Worm (Caenorhabditis elegans) whole organism, early embryonic: ENCODE data around the gene K06H6.2.

Source experiments
- ama-1 ChIP-seq: fragments of 150-350 bp; optimal IDR thresholded peaks from 2 replicates; lab custom pipeline; 2014
- ceh-36 ChIP-seq: sonication (generic microtip); optimal IDR thresholded peaks from 2 replicates; lab custom pipeline; 2016; ENCODE audit warnings: missing genetic modification characterization, inconsistent platforms, missing compliant biosample characterization
- ets-7 ChIP-seq: sonication (generic microtip); optimal IDR thresholded peaks from 2 replicates; lab custom pipeline; 2016; ENCODE audit warnings: missing genotype, missing genetic modification characterization, missing compliant biosample characterization
- flt-1 ChIP-seq: fragments of 200-800 bp; sonication (Bioruptor generic); IDR thresholded peaks from 2 replicates; pipeline ENCODE4 v1.3.6; 2022; ENCODE audit warnings: missing genetic modification characterization, missing compliant biosample characterization
- hmg-4 ChIP-seq: fragments of 200-800 bp; sonication (Bioruptor generic); optimal IDR thresholded peaks from 2 replicates; lab custom pipeline; 2018; ENCODE audit warnings: mild to moderate bottlenecking, missing genetic modification characterization, missing compliant biosample characterization
- hnd-1 ChIP-seq: sonication (generic microtip); optimal IDR thresholded peaks from 2 replicates; lab custom pipeline; 2016; ENCODE audit warnings: missing genetic modification characterization, missing compliant biosample characterization
- tra-4 ChIP-seq: sonication (generic microtip); optimal IDR thresholded peaks from 2 replicates; lab custom pipeline; 2017; ENCODE audit warnings: missing genetic modification characterization, missing compliant biosample characterization

ce11 chrV:636281-636680 is 50.7 kb downstream of the K06H6.2 start, which contains the start of gene pals-31:
- no peak for TF ChIP-seq ama-1 (lab: Kevin White, UChicago)
- TF ChIP-seq ceh-36 (tag; lab: Kevin White, UChicago): no peak
- TF ChIP-seq flt-1 (GFP tag; lab: Robert Waterston, UW): no peak
- TF ChIP-seq tra-4 (tag; lab: Kevin White, UChicago): no peak
- TF ChIP-seq hnd-1 (tag; lab: Kevin White, UChicago): no peak
- no peak for TF ChIP-seq ets-7 (tag; lab: Kevin White, UChicago)
- TF ChIP-seq hmg-4 (GFP tag; lab: Kevin White, UChicago): no peak
